Worm (Caenorhabditis elegans) whole organism, young adult: ENCODE results near the gene sru-35.

Experiments
- F55B11.4 ChIP-seq: sonication (generic microtip); optimal IDR thresholded peaks from 2 replicates; lab custom pipeline; 2016; ENCODE audit warnings: missing compliant biosample characterization, missing genetic modification characterization, borderline replicate concordance; ENCODE audit not compliant: insufficient read depth
- F57C9.4 ChIP-seq: sonication (generic microtip); optimal IDR thresholded peaks from 2 replicates; lab custom pipeline; 2017; ENCODE audit warnings: mild to moderate bottlenecking, missing genetic modification characterization, missing compliant biosample characterization
- K11D2.4 ChIP-seq: fragments of 200-800 bp; sonication (Bioruptor generic); IDR thresholded peaks from 2 replicates; pipeline ENCODE4 v1.3.6; 2022; ENCODE audit warnings: missing genetic modification reagents, missing genetic modification characterization, missing compliant biosample characterization
- K12H6.12 ChIP-seq: fragments of 200-800 bp; sonication (Bioruptor generic); optimal IDR thresholded peaks from 2 replicates; lab custom pipeline; 2018; ENCODE audit warnings: mild to moderate bottlenecking, missing genetic modification characterization, missing compliant biosample characterization
- Y56A3A.18 ChIP-seq: fragments of 200-800 bp; sonication (Bioruptor generic); IDR thresholded peaks from 2 replicates; pipeline ENCODE4 v1.3.6; 2022; ENCODE audit warnings: missing genetic modification reagents, missing genetic modification characterization, missing compliant biosample characterization
- ama-1 ChIP-seq, 3 experiments: fragments of 150-350 bp in 1 of 3; sonication (generic microtip) in 2 of 3; optimal IDR thresholded peaks; 2 replicates each; lab custom pipeline; 2014 to 2018; ENCODE audit warnings: missing biosample characterization in 2 of 3, missing genetic modification characterization in 2 of 3, missing genetic modification reagents in 2 of 3
- aptf-2 ChIP-seq: fragments of 200-800 bp; sonication (Bioruptor generic); conservative IDR thresholded peaks from 2 replicates; pipeline ENCODE4 v1.3.6; 2022; ENCODE audit warnings: missing genetic modification reagents, missing genetic modification characterization, missing compliant biosample characterization
- ceh-100 ChIP-seq: fragments of 200-800 bp; sonication (Bioruptor generic); IDR thresholded peaks from 2 replicates; pipeline ENCODE4 v1.3.6; 2022; ENCODE audit warnings: missing genetic modification reagents, missing genetic modification characterization, missing compliant biosample characterization
- ceh-27 ChIP-seq: fragments of 200-800 bp; sonication (Bioruptor generic); optimal IDR thresholded peaks from 2 replicates; lab custom pipeline; 2018; ENCODE audit warnings: mild to moderate bottlenecking, missing genetic modification characterization, moderate library complexity, missing compliant biosample characterization
- die-1 ChIP-seq: sonication (generic microtip); optimal IDR thresholded peaks from 2 replicates; lab custom pipeline; 2016; ENCODE audit warnings: missing genotype, mild to moderate bottlenecking, missing genetic modification characterization, missing compliant biosample characterization
- dpff-1 ChIP-seq: sonication (generic microtip); optimal IDR thresholded peaks from 2 replicates; lab custom pipeline; 2017; ENCODE audit warnings: mild to moderate bottlenecking, missing genetic modification characterization, missing compliant biosample characterization
- efl-1 ChIP-seq: fragments of 150-350 bp; optimal IDR thresholded peaks from 2 replicates; lab custom pipeline; 2014; ENCODE audit warnings: missing biosample characterization, missing genetic modification reagents, missing genetic modification characterization
- egl-18 ChIP-seq: fragments of 200-800 bp; sonication (Bioruptor generic); IDR thresholded peaks from 2 replicates; pipeline ENCODE4 v1.3.6; 2022; ENCODE audit warnings: missing genetic modification reagents, missing genetic modification characterization, missing compliant biosample characterization
- ekl-4 ChIP-seq: fragments of 200-800 bp; sonication (Bioruptor generic); IDR thresholded peaks from 2 replicates; pipeline ENCODE4 v1.3.6; 2022; ENCODE audit warnings: missing genetic modification reagents, missing genetic modification characterization, missing compliant biosample characterization
- let-607 ChIP-seq, 2 experiments: fragments of 200-800 bp in 1 of 2; sonication (Bioruptor generic) in 1 of 2; sonication (generic microtip) in 1 of 2; optimal IDR thresholded peaks; 2 replicates each; lab custom pipeline; 2016 to 2018; ENCODE audit warnings: mild to moderate bottlenecking in 2 of 2, missing compliant biosample characterization in 2 of 2, missing genetic modification characterization in 2 of 2, moderate library complexity in 2 of 2, missing genotype in 1 of 2
- lin-35 ChIP-seq, 3 experiments: fragments of 150-350 bp in 2 of 3; sonication (generic microtip) in 1 of 3; optimal IDR thresholded peaks; 2 replicates each; lab custom pipeline; 2014 to 2018; ENCODE audit warnings: missing biosample characterization in 3 of 3, missing genetic modification characterization in 3 of 3, missing genetic modification reagents in 3 of 3
- lin-40 ChIP-seq: sonication (generic microtip); optimal IDR thresholded peaks from 2 replicates; lab custom pipeline; 2016; ENCODE audit warnings: missing genetic modification characterization, mild to moderate bottlenecking, missing compliant biosample characterization, missing genotype, missing genetic modification reagents
- lsl-1 ChIP-seq: fragments of 200-800 bp; sonication (Bioruptor generic); optimal IDR thresholded peaks from 2 replicates; lab custom pipeline; 2018; ENCODE audit warnings: mild to moderate bottlenecking, missing genetic modification characterization, moderate library complexity, missing compliant biosample characterization
- madf-10 ChIP-seq: sonication (generic microtip); optimal IDR thresholded peaks from 2 replicates; lab custom pipeline; 2016; ENCODE audit warnings: mild to moderate bottlenecking, missing genetic modification characterization, missing compliant biosample characterization
- madf-3 ChIP-seq: fragments of 200-800 bp; sonication (Bioruptor generic); IDR thresholded peaks from 2 replicates; pipeline ENCODE4 v1.3.6; 2022; ENCODE audit warnings: missing genetic modification reagents, missing genetic modification characterization, missing compliant biosample characterization
- madf-6 ChIP-seq: fragments of 200-800 bp; sonication (Bioruptor generic); IDR thresholded peaks from 2 replicates; pipeline ENCODE4 v1.3.6; 2022; ENCODE audit warnings: missing genetic modification reagents, missing genetic modification characterization, missing compliant biosample characterization
- nhr-80 ChIP-seq: sonication (generic microtip); optimal IDR thresholded peaks from 2 replicates; lab custom pipeline; 2016; ENCODE audit warnings: missing genetic modification characterization, missing compliant biosample characterization
- repo-1 ChIP-seq: sonication (generic microtip); optimal IDR thresholded peaks from 2 replicates; lab custom pipeline; 2017; ENCODE audit warnings: mild to moderate bottlenecking, missing genetic modification characterization, missing compliant biosample characterization
- snpc-1.3 ChIP-seq: sonication (generic microtip); optimal IDR thresholded peaks from 2 replicates; lab custom pipeline; 2017; ENCODE audit warnings: missing genetic modification characterization, mild to moderate bottlenecking, missing compliant biosample characterization, antibody characterized with exemption, moderate library complexity, missing genotype, missing genetic modification reagents; ENCODE audit not compliant: insufficient read depth
- unc-130 ChIP-seq: sonication (generic microtip); optimal IDR thresholded peaks from 2 replicates; lab custom pipeline; 2016; ENCODE audit warnings: missing genetic modification reagents, missing genetic modification characterization, missing compliant biosample characterization
- zfh-2 ChIP-seq: fragments of 200-800 bp; sonication (Bioruptor generic); conservative IDR thresholded peaks from 2 replicates; pipeline ENCODE4 v1.3.6; 2022; ENCODE audit warnings: missing genetic modification reagents, missing genetic modification characterization, missing compliant biosample characterization
- ztf-18 ChIP-seq: sonication (generic microtip); optimal IDR thresholded peaks from 2 replicates; lab custom pipeline; 2016; ENCODE audit warnings: missing genotype, mild to moderate bottlenecking, missing genetic modification characterization, missing compliant biosample characterization
- ztf-25 ChIP-seq: fragments of 200-800 bp; sonication (Bioruptor generic); IDR thresholded peaks from 2 replicates; pipeline ENCODE4 v1.3.6; 2022; ENCODE audit warnings: missing genetic modification reagents, missing genetic modification characterization, missing compliant biosample characterization

sru-35 gene

DNA sequence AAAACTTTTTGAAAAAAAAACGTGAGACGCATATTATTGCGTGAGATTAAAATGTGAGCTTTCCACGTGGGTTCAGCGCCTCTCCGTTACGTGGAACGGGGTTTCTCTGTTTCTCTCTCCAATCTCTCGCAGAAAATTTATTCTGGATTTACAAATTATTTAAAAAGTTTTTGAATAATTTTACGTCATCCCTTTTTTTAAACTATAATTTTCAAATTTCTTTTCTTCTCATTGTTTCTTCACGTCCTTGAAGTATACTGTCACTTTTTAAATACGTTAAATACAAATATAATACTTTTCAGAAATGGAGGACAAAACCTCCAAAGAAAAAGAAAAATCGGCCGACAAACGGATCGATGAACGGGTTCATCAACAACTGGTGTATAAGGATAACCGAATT, 37.5 kb upstream of the sru-35 start, which contains the start of gene T28C6.7:
Gene T28C6.7 (plus strand): TSS at position 301 of the 400 bp plus-strand sequence.
- TF ChIP-seq lin-40 (tag; lab: Kevin White, UChicago) (no peak), efl-1 (GFP tag; lab: Kevin White, UChicago) (no peak)

DNA sequence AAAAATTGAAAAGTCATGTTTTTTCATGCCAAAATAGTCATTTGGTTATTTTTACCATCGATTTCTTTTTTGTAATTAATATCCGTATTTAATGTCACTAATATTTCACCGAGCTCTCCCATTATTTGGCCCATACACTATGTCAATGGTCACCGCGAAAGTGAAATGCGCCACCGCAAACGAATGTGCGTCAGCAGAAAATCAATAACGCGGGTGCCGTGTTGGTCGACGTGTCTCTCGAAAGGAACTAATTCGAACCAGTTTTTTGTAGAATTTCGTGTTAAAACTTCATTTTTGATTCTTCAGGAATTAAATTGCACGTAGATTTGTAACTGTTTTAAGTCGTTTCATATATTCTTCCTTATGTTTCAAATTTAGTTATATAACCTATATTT, 36.6 kb upstream of the sru-35 start:
- TF ChIP-seq egl-18 (GFP tag; lab: Robert Waterston, UW): no peak
- no peak for TF ChIP-seq ceh-100 (GFP tag; lab: Robert Waterston, UW)
- peak; percentile 19 to 27 for TF ChIP-seq let-607 (tag; optimal IDR thresholded peaks at IDR 0.05; lab: Kevin White, UChicago)
- TF ChIP-seq nhr-80 (tag; lab: Kevin White, UChicago): peak; percentile 17
- TF ChIP-seq aptf-2 (GFP tag; lab: Robert Waterston, UW): no peak
- TF ChIP-seq lsl-1: no peak
- TF ChIP-seq ztf-18 (tag; lab: Kevin White, UChicago): peak; percentile 69

DNA sequence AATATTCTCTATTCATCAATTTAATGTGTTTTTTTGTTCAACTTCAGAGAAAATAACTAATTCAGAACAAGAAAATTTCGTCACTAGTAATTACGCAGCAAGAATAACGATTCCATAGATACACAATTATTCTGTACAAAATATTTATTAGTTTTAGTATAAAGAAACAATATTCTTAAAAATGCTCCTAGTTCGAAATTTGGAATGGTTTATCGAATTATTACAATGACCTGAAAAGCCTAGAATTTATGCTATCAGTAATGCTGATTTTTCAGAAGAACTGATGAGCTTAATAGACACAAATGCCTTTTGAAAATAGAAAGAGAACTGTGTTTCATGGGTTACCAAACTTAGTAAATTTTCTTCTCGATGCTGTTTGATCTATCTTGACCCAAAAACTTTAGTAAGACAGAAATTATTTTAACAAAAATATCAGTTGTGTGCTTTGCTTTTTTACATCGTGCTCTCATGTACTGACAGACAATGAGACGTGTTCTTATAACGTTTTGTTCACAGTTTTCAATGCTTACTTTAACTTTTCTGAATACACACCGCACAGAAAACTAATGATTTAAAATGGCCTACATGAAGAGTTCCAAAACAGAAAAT, 36.1 kb upstream of the sru-35 start:
- TF ChIP-seq zfh-2 (GFP tag; lab: Robert Waterston, UW) (no peak), ztf-25 (GFP tag; lab: Robert Waterston, UW) (no peak), F55B11.4 (tag; lab: Kevin White, UChicago) (no peak), ceh-27 (no peak), ama-1 (optimal IDR thresholded peaks at IDR 0.05; lab: Kevin White, UChicago) (peak; percentile 32), ama-1 (GFP tag; optimal IDR thresholded peaks at IDR 0.05; lab: Kevin White, UChicago) (no peak), lin-35 (GFP tag; optimal IDR thresholded peaks at IDR 0.05; lab: Kevin White, UChicago) (no peak)

DNA sequence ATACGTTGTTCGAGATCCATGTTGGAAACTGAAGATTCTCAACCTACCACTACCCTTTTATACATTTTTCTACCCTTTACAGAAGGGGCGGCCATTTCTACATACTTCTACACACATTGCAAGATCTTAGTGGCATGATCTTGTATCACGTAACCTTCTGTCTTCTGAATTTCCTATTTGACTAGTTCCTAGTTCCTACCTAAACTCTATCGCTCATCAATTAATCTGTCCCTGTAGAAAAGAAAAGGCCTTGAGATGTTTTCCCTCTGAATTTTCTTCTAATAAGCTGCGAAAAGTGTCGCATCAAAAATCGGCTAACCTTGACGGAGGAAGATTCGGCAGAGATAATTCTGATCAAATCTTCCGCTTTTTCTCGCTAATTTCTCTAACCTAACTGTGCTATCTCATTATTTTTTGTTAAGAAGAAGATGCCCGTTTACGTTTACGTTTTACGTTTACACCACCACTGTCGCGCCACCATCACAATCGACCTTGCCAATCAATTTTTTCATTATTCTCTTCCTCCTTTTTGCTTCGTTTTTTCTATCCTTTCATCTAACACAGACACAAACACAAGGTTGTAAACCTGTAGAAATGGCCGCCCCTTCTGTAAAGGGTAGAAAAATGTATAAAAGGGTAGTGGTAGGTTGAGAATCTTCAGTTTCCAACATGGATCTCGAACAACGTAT, 34.2 kb upstream of the sru-35 start, which contains the start of the genes col-117 and col-3:
Gene col-117 (minus strand): TSS at position 51 of the 689 bp plus-strand sequence.
Gene col-3 (plus strand): TSS at position 639 of the 689 bp plus-strand sequence.
- no peak for TF ChIP-seq dpff-1 (tag; lab: Kevin White, UChicago)

DNA sequence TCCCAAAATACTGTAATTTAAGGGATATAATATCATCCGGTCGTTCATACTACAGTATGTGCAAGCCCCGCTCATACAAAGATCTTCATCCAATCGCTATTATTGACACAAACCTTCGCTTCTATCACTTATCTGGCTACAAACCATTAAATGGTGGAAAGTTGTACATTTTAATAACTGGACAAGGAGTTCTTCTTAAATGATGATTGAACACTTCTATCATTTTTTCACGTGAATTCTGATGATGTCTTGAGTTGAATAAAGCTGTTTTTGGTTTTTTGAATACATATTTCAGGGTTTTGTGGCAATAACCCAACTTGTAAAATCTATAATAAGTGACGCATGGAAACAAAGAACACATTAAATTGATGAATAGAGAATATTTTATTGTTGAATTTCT, 32.6 kb upstream of the sru-35 start:
- TF ChIP-seq K11D2.4 (no peak), F57C9.4 (tag; lab: Kevin White, UChicago) (no peak), ztf-18 (tag; lab: Kevin White, UChicago) (no peak), die-1 (tag; lab: Kevin White, UChicago) (no peak)

ce11 chrIV:8821147-8821546, 31.1 kb upstream of the sru-35 start, which contains the start of gene T28C6.5:
T28C6.5 (plus strand) TSS chrIV:8821447.
- no peak for TF ChIP-seq repo-1
- TF ChIP-seq ekl-4: no peak
- TF ChIP-seq K12H6.12: no peak
- no peak for TF ChIP-seq Y56A3A.18 (GFP tag; lab: Robert Waterston, UW)
- no peak for TF ChIP-seq lsl-1
- TF ChIP-seq ztf-25 (GFP tag; lab: Robert Waterston, UW): no peak
- TF ChIP-seq unc-130 (GFP tag; lab: Kevin White, UChicago): no peak
- no peak for TF ChIP-seq madf-10
- TF ChIP-seq egl-18 (GFP tag; lab: Robert Waterston, UW): no peak
- TF ChIP-seq madf-6 (GFP tag; lab: Robert Waterston, UW): no peak
- TF ChIP-seq snpc-1.3: no peak
- no peak for TF ChIP-seq madf-3
